Worm (Caenorhabditis elegans): ENCODE results near the gene T01B7.13.

T01B7.13 gene

ce11 chrII:8684824-8685223 lies 30.4 kb upstream of the T01B7.13 start, which contains the start of gene hgap-2:
Gene hgap-2 (minus strand): TSS chrII:8684924.
- TF ChIP-seq pha-4 (tag; optimal IDR thresholded peaks at IDR 0.05) (peak; percentile 4), nhr-67 (tag; optimal IDR thresholded peaks at IDR 0.05) (no peak), pqm-1 (tag; optimal IDR thresholded peaks at IDR 0.05) (peak; percentile 19), tbx-2 (tag; optimal IDR thresholded peaks at IDR 0.05) (no peak), nhr-12 (tag; optimal IDR thresholded peaks at IDR 0.05) (no peak), ceh-9 (tag; optimal IDR thresholded peaks at IDR 0.05) (no peak)

- TF ChIP-seq hmg-11 (tag; optimal IDR thresholded peaks at IDR 0.05) (no peak), nhr-76 (tag; optimal IDR thresholded peaks at IDR 0.05) (no peak), pqm-1 (tag; optimal IDR thresholded peaks at IDR 0.05) (no peak), zag-1 (tag; optimal IDR thresholded peaks at IDR 0.05) (no peak), R02D3.7 (tag; optimal IDR thresholded peaks at IDR 0.05) (no peak), nhr-23 (tag; optimal IDR thresholded peaks at IDR 0.05) (no peak), mml-1 (tag; optimal IDR thresholded peaks at IDR 0.05) (no peak), nfya-1 (tag; optimal IDR thresholded peaks at IDR 0.05; ENCODE audit: insufficient read depth) (no peak), fkh-10 (GFP tag; optimal IDR thresholded peaks at IDR 0.05) (no peak), nhr-77 (tag; optimal IDR thresholded peaks at IDR 0.05) (no peak)
Observed at ce11 chrII:8685623-8686022, 29.6 kb upstream of the T01B7.13 start, which contains the start of gene C34C6.9. Gene C34C6.9 (plus strand): TSS chrII:8685923.

- TF ChIP-seq mml-1 (tag; optimal IDR thresholded peaks at IDR 0.05) (no peak), nhr-76 (tag; optimal IDR thresholded peaks at IDR 0.05) (no peak), egl-5 (tag; optimal IDR thresholded peaks at IDR 0.05) (no peak), elt-1 (tag; optimal IDR thresholded peaks at IDR 0.05) (no peak), lin-15B (tag; optimal IDR thresholded peaks at IDR 0.05) (no peak), eor-1 (tag; optimal IDR thresholded peaks at IDR 0.05) (no peak), lsy-12 (tag; optimal IDR thresholded peaks at IDR 0.05) (no peak), jun-1 (tag; optimal IDR thresholded peaks at IDR 0.05) (no peak), ztf-11 (tag; optimal IDR thresholded peaks at IDR 0.05) (no peak), mdl-1 (tag; optimal IDR thresholded peaks at IDR 0.05) (no peak), skn-1 (tag; optimal IDR thresholded peaks at IDR 0.05) (no peak), nhr-67 (tag; optimal IDR thresholded peaks at IDR 0.05) (no peak), aly-2 (tag; optimal IDR thresholded peaks at IDR 0.05) (no peak)
Observed at ce11 chrII:8691344-8691960, 23.7 kb upstream of the T01B7.13 start, which contains the start of gene C34C6.3. Gene C34C6.3 (plus strand): TSS chrII:8691910.

- TF ChIP-seq lin-39 (tag; optimal IDR thresholded peaks at IDR 0.05) = no peak
Observed at ce11 chrII:8695783-8696182, 19.4 kb upstream of the T01B7.13 start, which contains the start of gene C34C6.10. Gene C34C6.10 (minus strand): TSS chrII:8695883.

ce11 chrII:8698828-8699227 lies 16.4 kb upstream of the T01B7.13 start, which contains the start of gene chdh-1:
Gene chdh-1 (minus strand): TSS chrII:8698928.
- no peak for TF ChIP-seq ceh-16 (tag; optimal IDR thresholded peaks at IDR 0.05)
- no peak for TF ChIP-seq mdl-1 (tag; optimal IDR thresholded peaks at IDR 0.05)
- TF ChIP-seq elt-2 (tag; optimal IDR thresholded peaks at IDR 0.05) = no peak
- TF ChIP-seq tbx-2 (tag; optimal IDR thresholded peaks at IDR 0.05) = no peak
- no peak for TF ChIP-seq hmg-11 (tag; optimal IDR thresholded peaks at IDR 0.05)
- TF ChIP-seq egl-5 (tag; optimal IDR thresholded peaks at IDR 0.05) = no peak
- TF ChIP-seq snpc-4 (tag; optimal IDR thresholded peaks at IDR 0.05) = no peak
- TF ChIP-seq unc-39 (tag; optimal IDR thresholded peaks at IDR 0.05) = no peak
- no peak for TF ChIP-seq fkh-2 (tag; optimal IDR thresholded peaks at IDR 0.05)
- TF ChIP-seq jun-1 (tag; optimal IDR thresholded peaks at IDR 0.05) = no peak

ce11 chrII:8701059-8701458 lies 14.1 kb upstream of the T01B7.13 start:
- TF ChIP-seq nhr-25 (tag; optimal IDR thresholded peaks at IDR 0.05) = no peak
- TF ChIP-seq pha-4 (tag; optimal IDR thresholded peaks at IDR 0.05) = peak; percentile 14
- TF ChIP-seq sea-2 (GFP tag; optimal IDR thresholded peaks at IDR 0.05) = no peak
- no peak for TF ChIP-seq ZK546.5 (tag; optimal IDR thresholded peaks at IDR 0.05)
- no peak for TF ChIP-seq ztf-4 (tag; optimal IDR thresholded peaks at IDR 0.05)
- TF ChIP-seq elt-3 (tag; optimal IDR thresholded peaks at IDR 0.05) = no peak
